Worm (Caenorhabditis elegans) whole organism, midembryonic: ENCODE measurements around the gene col-170.

Source experiments
- cog-1 ChIP-seq: sonication (generic microtip); optimal IDR thresholded peaks from 2 replicates; lab custom pipeline; 2016; ENCODE audit warnings: missing genetic modification characterization, missing compliant biosample characterization
- flt-1 ChIP-seq: fragments of 200-800 bp; sonication (Bioruptor generic); IDR thresholded peaks from 2 replicates; pipeline ENCODE4 v1.3.6; 2022; ENCODE audit warnings: missing genetic modification characterization, missing compliant biosample characterization
- med-1 ChIP-seq: sonication (generic microtip); optimal IDR thresholded peaks from 2 replicates; lab custom pipeline; 2017; ENCODE audit warnings: missing genetic modification characterization, mild to moderate bottlenecking, missing compliant biosample characterization, antibody characterized with exemption, missing genetic modification reagents; ENCODE audit not compliant: insufficient read depth
- ref-1 ChIP-seq: fragments of 200-800 bp; sonication (Bioruptor generic); conservative IDR thresholded peaks from 2 replicates; pipeline ENCODE4 v1.3.6; 2022; ENCODE audit warnings: missing genetic modification reagents, missing genetic modification characterization, missing compliant biosample characterization
- tab-1 ChIP-seq: fragments of 200-800 bp; sonication (Bioruptor generic); IDR thresholded peaks from 2 replicates; pipeline ENCODE4 v1.3.6; 2022; ENCODE audit warnings: missing genetic modification characterization, missing compliant biosample characterization
- ztf-23 ChIP-seq: fragments of 200-800 bp; sonication (Bioruptor generic); IDR thresholded peaks from 2 replicates; pipeline ENCODE4 v1.3.6; 2022; ENCODE audit warnings: missing genetic modification reagents, missing genetic modification characterization, missing compliant biosample characterization

DNA sequence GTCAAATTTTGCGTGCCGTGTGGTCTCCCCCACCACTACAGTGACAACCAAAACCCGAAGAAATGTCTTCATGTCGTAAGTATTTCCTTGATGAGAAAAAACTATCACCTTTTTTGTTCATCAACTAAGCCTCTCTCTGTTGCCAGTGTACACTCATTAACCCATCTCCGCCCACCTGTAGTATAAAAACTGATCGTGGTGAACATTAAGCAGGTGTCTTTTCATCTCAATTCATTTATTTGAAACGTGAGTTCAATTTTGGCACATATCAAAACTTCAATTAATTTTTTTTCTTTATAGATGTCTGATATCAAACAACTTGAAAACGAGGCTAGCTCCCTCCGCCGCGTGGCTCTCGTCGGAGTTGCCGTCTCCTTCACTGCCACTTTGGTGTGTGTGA lies at the start of gene col-170:
- no peak for TF ChIP-seq flt-1 (GFP tag; lab: Robert Waterston, UW)
- TF ChIP-seq ref-1 (GFP tag; lab: Robert Waterston, UW) = no peak
- no peak for TF ChIP-seq tab-1 (GFP tag; lab: Robert Waterston, UW)
- TF ChIP-seq med-1 (GFP tag; lab: Kevin White, UChicago) = no peak
- TF ChIP-seq ztf-23 (GFP tag; lab: Robert Waterston, UW) = no peak
- no peak for TF ChIP-seq cog-1
